Fruit fly (Drosophila melanogaster) whole organism, pupa: ENCODE measurements around the gene CG9837.

ENCODE experiments used
- CG10348 ChIP-seq: fragments of 200-800 bp; sonication (Bioruptor generic); IDR thresholded peaks from 2 replicates; pipeline ENCODE4 v1.3.6; 2022; ENCODE audit warnings: missing biosample characterization, missing genetic modification characterization
- CG14655 ChIP-seq: fragments of 200-800 bp; sonication (Bioruptor generic); optimal IDR thresholded peaks from 3 replicates; lab custom pipeline; 2017; ENCODE audit warnings: mild to moderate bottlenecking, missing biosample characterization, missing genetic modification reagents, missing genetic modification characterization
- CG15710 ChIP-seq: fragments of 200-800 bp; sonication (Bioruptor generic); optimal IDR thresholded peaks from 2 replicates; lab custom pipeline; 2018; ENCODE audit warnings: missing biosample characterization, mild to moderate bottlenecking, missing genetic modification characterization, moderate library complexity
- CG17806 ChIP-seq: fragments of 200-800 bp; sonication (Bioruptor generic); optimal IDR thresholded peaks from 2 replicates; lab custom pipeline; 2018; ENCODE audit warnings: missing biosample characterization, mild to moderate bottlenecking, missing genetic modification characterization, moderate library complexity
- CG32121 ChIP-seq: fragments of 200-800 bp; sonication (Bioruptor generic); IDR thresholded peaks from 2 replicates; pipeline ENCODE4 v1.3.6; 2022; ENCODE audit warnings: missing biosample characterization, missing genetic modification characterization
- CG8301 ChIP-seq: fragments of 200-800 bp; sonication (Bioruptor generic); optimal IDR thresholded peaks from 2 replicates; lab custom pipeline; 2018; ENCODE audit warnings: missing biosample characterization, mild to moderate bottlenecking, missing genetic modification characterization
- CG9948 ChIP-seq: fragments of 200-800 bp; sonication (Bioruptor generic); optimal IDR thresholded peaks from 2 replicates; lab custom pipeline; 2018; ENCODE audit warnings: missing biosample characterization, mild to moderate bottlenecking, missing genetic modification characterization, moderate library complexity
- Pif1B ChIP-seq: fragments of 200-800 bp; sonication (Bioruptor generic); optimal IDR thresholded peaks from 3 replicates; lab custom pipeline; 2016; ENCODE audit warnings: missing biosample characterization, missing genetic modification characterization
- rn ChIP-seq: fragments of 200-800 bp; sonication (Bioruptor generic); IDR thresholded peaks from 2 replicates; pipeline ENCODE4 v1.3.6; 2022; ENCODE audit warnings: missing biosample characterization, missing genetic modification characterization

- TF ChIP-seq CG32121 = no peak
- no peak for TF ChIP-seq CG15710 (tag; lab: Kevin White, UChicago)
- no peak for TF ChIP-seq CG17806 (tag; lab: Kevin White, UChicago)
- TF ChIP-seq rn = no peak
- no peak for TF ChIP-seq Pif1B (GFP tag; lab: Kevin White, UChicago)
- TF ChIP-seq CG8301 (tag; lab: Kevin White, UChicago) = no peak
- no peak for TF ChIP-seq CG14655
- TF ChIP-seq CG9948 = no peak
- TF ChIP-seq CG10348 (GFP tag; lab: Robert Waterston, UW) = no peak
Observed at dm6 chr3R:8806104-8806503, 7.3 kb downstream of the CG9837 start, which contains the start of gene hng2.
